Worm (Caenorhabditis elegans) whole organism, late embryonic: ENCODE data around the gene ZC513.14.

Experiments
- F13H6.1 ChIP-seq: sonication (generic microtip); optimal IDR thresholded peaks from 2 replicates; lab custom pipeline; 2016; ENCODE audit warnings: missing genetic modification characterization, missing compliant biosample characterization
- Y22D7AL.16 ChIP-seq: sonication (generic microtip); optimal IDR thresholded peaks from 2 replicates; lab custom pipeline; 2016; ENCODE audit warnings: missing genetic modification characterization, missing compliant biosample characterization
- ahr-1 ChIP-seq: sonication (generic microtip); optimal IDR thresholded peaks from 2 replicates; lab custom pipeline; 2016; ENCODE audit warnings: missing genetic modification characterization, missing compliant biosample characterization
- ama-1 ChIP-seq: fragments of 150-350 bp; optimal IDR thresholded peaks from 2 replicates; lab custom pipeline; 2014
- ceh-18 ChIP-seq: sonication (generic microtip); optimal IDR thresholded peaks from 2 replicates; lab custom pipeline; 2016; ENCODE audit warnings: missing genetic modification characterization, missing compliant biosample characterization
- ceh-2 ChIP-seq: sonication (generic microtip); optimal IDR thresholded peaks from 2 replicates; lab custom pipeline; 2016; ENCODE audit warnings: missing genotype, missing genetic modification characterization, missing compliant biosample characterization
- ceh-22 ChIP-seq: sonication (generic microtip); optimal IDR thresholded peaks from 2 replicates; lab custom pipeline; 2017; ENCODE audit warnings: missing biosample characterization, missing genetic modification characterization
- ceh-24 ChIP-seq: sonication (generic microtip); optimal IDR thresholded peaks from 2 replicates; lab custom pipeline; 2016; ENCODE audit warnings: mild to moderate bottlenecking, missing genetic modification characterization, missing compliant biosample characterization
- ceh-30 ChIP-seq: fragments of 150-350 bp; optimal IDR thresholded peaks from 2 replicates; lab custom pipeline; 2014; ENCODE audit warnings: missing biosample characterization, missing genetic modification characterization
- ceh-31 ChIP-seq: sonication (generic microtip); optimal IDR thresholded peaks from 2 replicates; lab custom pipeline; 2016; ENCODE audit warnings: missing genetic modification characterization, missing compliant biosample characterization
- ceh-34 ChIP-seq: sonication (generic microtip); optimal IDR thresholded peaks from 2 replicates; lab custom pipeline; 2016; ENCODE audit warnings: mild to moderate bottlenecking, missing genetic modification characterization, missing compliant biosample characterization
- ceh-6 ChIP-seq: fragments of 200-800 bp; sonication (Bioruptor generic); optimal IDR thresholded peaks from 2 replicates; lab custom pipeline; 2018; ENCODE audit warnings: mild to moderate bottlenecking, missing genetic modification characterization, missing compliant biosample characterization
- ceh-9 ChIP-seq: sonication (generic microtip); optimal IDR thresholded peaks from 2 replicates; lab custom pipeline; 2016; ENCODE audit warnings: mild to moderate bottlenecking, missing genetic modification characterization, inconsistent platforms, missing compliant biosample characterization
- elt-2 ChIP-seq: sonication (generic microtip); optimal IDR thresholded peaks from 2 replicates; lab custom pipeline; 2016; ENCODE audit warnings: missing genetic modification reagents, missing genetic modification characterization, missing compliant biosample characterization
- elt-4 ChIP-seq: sonication (generic microtip); optimal IDR thresholded peaks from 2 replicates; lab custom pipeline; 2016; ENCODE audit warnings: missing genetic modification characterization, missing compliant biosample characterization
- fax-1 ChIP-seq: sonication (generic microtip); optimal IDR thresholded peaks from 2 replicates; lab custom pipeline; 2016; ENCODE audit warnings: missing genotype, missing genetic modification characterization, missing compliant biosample characterization
- fkh-10 ChIP-seq: fragments of 150-350 bp; optimal IDR thresholded peaks from 2 replicates; lab custom pipeline; 2014; ENCODE audit warnings: missing biosample characterization, missing genetic modification reagents, missing genetic modification characterization
- hlh-13 ChIP-seq: fragments of 200-800 bp; sonication (Bioruptor generic); optimal IDR thresholded peaks from 2 replicates; lab custom pipeline; 2018; ENCODE audit warnings: mild to moderate bottlenecking, missing genetic modification characterization, missing compliant biosample characterization
- hlh-15 ChIP-seq: sonication (generic microtip); optimal IDR thresholded peaks from 2 replicates; lab custom pipeline; 2016; ENCODE audit warnings: missing genetic modification characterization, missing compliant biosample characterization
- hlh-30 ChIP-seq: sonication (generic microtip); optimal IDR thresholded peaks from 2 replicates; lab custom pipeline; 2017; ENCODE audit warnings: antibody characterized with exemption, missing genetic modification characterization, missing compliant biosample characterization; ENCODE audit not compliant: insufficient read depth
- hlh-6 ChIP-seq: sonication (generic microtip); optimal IDR thresholded peaks from 2 replicates; lab custom pipeline; 2016; ENCODE audit warnings: missing genotype, missing genetic modification characterization, missing compliant biosample characterization
- lim-6 ChIP-seq: sonication (generic microtip); optimal IDR thresholded peaks from 2 replicates; lab custom pipeline; 2016; ENCODE audit warnings: missing genetic modification characterization, missing compliant biosample characterization
- madf-2 ChIP-seq: sonication (generic microtip); optimal IDR thresholded peaks from 2 replicates; lab custom pipeline; 2017; ENCODE audit warnings: missing genetic modification characterization, missing compliant biosample characterization
- nhr-11 ChIP-seq: fragments of 150-350 bp; optimal IDR thresholded peaks from 2 replicates; lab custom pipeline; 2014; ENCODE audit warnings: missing biosample characterization, missing genetic modification characterization
- nhr-232 ChIP-seq: sonication (generic microtip); optimal IDR thresholded peaks from 2 replicates; lab custom pipeline; 2016; ENCODE audit warnings: missing genetic modification characterization, missing compliant biosample characterization
- pag-3 ChIP-seq: sonication (generic microtip); optimal IDR thresholded peaks from 2 replicates; lab custom pipeline; 2016; ENCODE audit warnings: missing compliant biosample characterization, missing genetic modification characterization, borderline replicate concordance
- pat-9 ChIP-seq: fragments of 200-800 bp; sonication (Bioruptor generic); optimal IDR thresholded peaks from 2 replicates; lab custom pipeline; 2018; ENCODE audit warnings: mild to moderate bottlenecking, missing genetic modification characterization, moderate library complexity, missing compliant biosample characterization
- pha-2 ChIP-seq: sonication (generic microtip); optimal IDR thresholded peaks from 2 replicates; lab custom pipeline; 2017; ENCODE audit warnings: mild to moderate bottlenecking, missing genetic modification characterization, missing compliant biosample characterization
- pha-4 ChIP-seq: fragments of 150-350 bp; optimal IDR thresholded peaks from 2 replicates; lab custom pipeline; 2018; ENCODE audit warnings: missing biosample characterization, missing genetic modification reagents, missing genetic modification characterization
- pros-1 ChIP-seq: fragments of 150-350 bp; optimal IDR thresholded peaks from 2 replicates; lab custom pipeline; 2014; ENCODE audit warnings: missing biosample characterization, missing genetic modification reagents, missing genetic modification characterization
- rnt-1 ChIP-seq: sonication (generic microtip); optimal IDR thresholded peaks from 2 replicates; lab custom pipeline; 2016; ENCODE audit warnings: missing genetic modification characterization, missing compliant biosample characterization
- sdc-2 ChIP-seq: sonication (generic microtip); optimal IDR thresholded peaks from 2 replicates; lab custom pipeline; 2016; ENCODE audit warnings: missing genotype, missing genetic modification characterization, missing compliant biosample characterization
- sox-4 ChIP-seq: sonication (generic microtip); optimal IDR thresholded peaks from 2 replicates; lab custom pipeline; 2017; ENCODE audit warnings: mild to moderate bottlenecking, missing genetic modification characterization, inconsistent platforms, missing compliant biosample characterization
- unc-3 ChIP-seq, 2 experiments: fragments of 200-800 bp in 1 of 2; sonication (Bioruptor generic) in 1 of 2; sonication (generic microtip) in 1 of 2; conservative IDR thresholded peaks in 1 of 2; optimal IDR thresholded peaks in 1 of 2; 2 replicates each; pipeline versions ENCODE4 v1.3.6 to Lab custom; 2016 to 2022; ENCODE audit warnings: missing compliant biosample characterization in 2 of 2, missing genetic modification characterization in 2 of 2, missing genetic modification reagents in 1 of 2
- unc-42 ChIP-seq: sonication (generic microtip); optimal IDR thresholded peaks from 2 replicates; lab custom pipeline; 2016; ENCODE audit warnings: missing genotype, missing genetic modification characterization, missing compliant biosample characterization
- ztf-16 ChIP-seq: sonication (generic microtip); optimal IDR thresholded peaks from 2 replicates; lab custom pipeline; 2017; ENCODE audit warnings: missing genetic modification characterization, missing compliant biosample characterization

Gene ZC513.14

ce11 chrV:8073162-8073561 lies 37.3 kb upstream of the ZC513.14 start:
- TF ChIP-seq hlh-6 (tag; lab: Kevin White, UChicago) (no peak), pha-4 (tag; lab: Kevin White, UChicago) (no peak)

ce11 chrV:8072047-8072446 lies 36.2 kb upstream of the ZC513.14 start, which contains the start of gene str-144:
Gene str-144 (minus strand): TSS chrV:8072147.
- TF ChIP-seq hlh-13 (no peak), fax-1 (tag; lab: Kevin White, UChicago) (no peak), ceh-30 (tag; lab: Kevin White, UChicago) (no peak), ceh-31 (tag; lab: Kevin White, UChicago) (no peak), pros-1 (tag; lab: Kevin White, UChicago) (no peak), nhr-232 (tag; lab: Kevin White, UChicago) (no peak), unc-3 (GFP tag; conservative IDR thresholded peaks at IDR 0.05; lab: Robert Waterston, UW) (no peak), unc-3 (tag; optimal IDR thresholded peaks at IDR 0.05; lab: Kevin White, UChicago) (no peak), ama-1 (lab: Kevin White, UChicago) (no peak), pha-2 (tag; lab: Kevin White, UChicago) (no peak), hlh-15 (tag; lab: Kevin White, UChicago) (no peak), ceh-9 (no peak), ahr-1 (tag; lab: Kevin White, UChicago) (no peak), ceh-24 (tag; lab: Kevin White, UChicago) (no peak), pha-4 (tag; lab: Kevin White, UChicago) (no peak), ztf-16 (tag; lab: Kevin White, UChicago) (no peak), unc-42 (no peak), lim-6 (no peak)

ce11 chrV:8069637-8070036 lies 33.8 kb upstream of the ZC513.14 start, which contains the start of gene str-143:
Gene str-143 (minus strand): TSS chrV:8069737.
- TF ChIP-seq pag-3 (tag; lab: Kevin White, UChicago) (no peak), ceh-24 (tag; lab: Kevin White, UChicago) (no peak), elt-4 (tag; lab: Kevin White, UChicago) (no peak), madf-2 (tag; lab: Kevin White, UChicago) (no peak), ceh-34 (tag; lab: Kevin White, UChicago) (no peak), nhr-11 (tag; lab: Kevin White, UChicago) (no peak), ceh-2 (tag; lab: Kevin White, UChicago) (no peak), hlh-13 (no peak), Y22D7AL.16 (no peak)

- no peak for TF ChIP-seq pat-9
- TF ChIP-seq elt-2 = no peak
- TF ChIP-seq ztf-16 (tag; lab: Kevin White, UChicago) = no peak
- TF ChIP-seq pros-1 (tag; lab: Kevin White, UChicago) = no peak
- no peak for TF ChIP-seq unc-3 (GFP tag; conservative IDR thresholded peaks at IDR 0.05; lab: Robert Waterston, UW)
- no peak for TF ChIP-seq unc-3 (tag; optimal IDR thresholded peaks at IDR 0.05; lab: Kevin White, UChicago)
- no peak for TF ChIP-seq ceh-22 (tag; lab: Kevin White, UChicago)
- TF ChIP-seq pha-2 (tag; lab: Kevin White, UChicago) = no peak
Measured at ce11 chrV:8067800-8068199, 32.0 kb upstream of the ZC513.14 start, which contains the start of gene str-140. Gene str-140 (minus strand): TSS chrV:8067900.

- no peak for TF ChIP-seq pha-4 (tag; lab: Kevin White, UChicago)
- no peak for TF ChIP-seq hlh-30
- no peak for TF ChIP-seq fax-1 (tag; lab: Kevin White, UChicago)
- TF ChIP-seq sdc-2 = no peak
- no peak for TF ChIP-seq ceh-6 (GFP tag; lab: Kevin White, UChicago)
- no peak for TF ChIP-seq F13H6.1
- TF ChIP-seq ceh-18 = no peak
- no peak for TF ChIP-seq rnt-1 (tag; lab: Kevin White, UChicago)
- no peak for TF ChIP-seq hlh-6 (tag; lab: Kevin White, UChicago)
- TF ChIP-seq nhr-11 (tag; lab: Kevin White, UChicago) = no peak
- TF ChIP-seq fkh-10 = no peak
- TF ChIP-seq sox-4 (tag; lab: Kevin White, UChicago) = no peak
- no peak for TF ChIP-seq ceh-34 (tag; lab: Kevin White, UChicago)
- TF ChIP-seq elt-2 = no peak
- TF ChIP-seq ceh-22 (tag; lab: Kevin White, UChicago) = no peak
- no peak for TF ChIP-seq Y22D7AL.16
- TF ChIP-seq pha-2 (tag; lab: Kevin White, UChicago) = no peak
- no peak for TF ChIP-seq ceh-9
- no peak for TF ChIP-seq ahr-1 (tag; lab: Kevin White, UChicago)
Measured at ce11 chrV:8062074-8062473, 26.2 kb upstream of the ZC513.14 start, which contains the start of gene str-139. Gene str-139 (minus strand): TSS chrV:8062174.
